Fruit fly (Drosophila melanogaster) whole organism, embryonic: ENCODE measurements around the gene Cyp1.

Source experiments
- Atf3 ChIP-seq: fragments of 200-800 bp; sonication (Bioruptor generic); optimal IDR thresholded peaks from 3 replicates; lab custom pipeline; 2016; ENCODE audit warnings: missing biosample characterization, missing genetic modification characterization
- CG10462 ChIP-seq: fragments of 200-800 bp; sonication (Bioruptor generic); optimal IDR thresholded peaks from 2 replicates; lab custom pipeline; 2016; ENCODE audit warnings: missing biosample characterization, missing genetic modification characterization
- CG11560 ChIP-seq: fragments of 200-800 bp; sonication (Bioruptor generic); IDR thresholded peaks from 3 replicates; pipeline ENCODE4 v1.3.6; 2022; ENCODE audit warnings: missing biosample characterization, missing genetic modification characterization
- CG1233 ChIP-seq: fragments of 200-800 bp; sonication (Bioruptor generic); optimal IDR thresholded peaks from 4 replicates; lab custom pipeline; 2018; ENCODE audit warnings: missing biosample characterization, mild to moderate bottlenecking, missing genetic modification characterization
- CG13775 ChIP-seq: fragments of 200-800 bp; sonication (Bioruptor generic); optimal IDR thresholded peaks from 3 replicates; lab custom pipeline; 2017; ENCODE audit warnings: missing biosample characterization, mild to moderate bottlenecking, missing genetic modification characterization
- CG13894 ChIP-seq: fragments of 200-800 bp; sonication (Bioruptor generic); optimal IDR thresholded peaks from 3 replicates; lab custom pipeline; 2018; ENCODE audit warnings: missing biosample characterization, mild to moderate bottlenecking, missing genetic modification characterization, moderate library complexity
- CG15073 ChIP-seq: fragments of 200-800 bp; sonication (Bioruptor generic); optimal IDR thresholded peaks from 2 replicates; lab custom pipeline; 2016; ENCODE audit warnings: missing biosample characterization, missing genetic modification characterization
- CG15696 ChIP-seq: fragments of 200-800 bp; sonication (Bioruptor generic); optimal IDR thresholded peaks from 2 replicates; lab custom pipeline; 2019; ENCODE audit warnings: missing biosample characterization, mild to moderate bottlenecking, missing genetic modification characterization, moderate library complexity
- CG1647 ChIP-seq: fragments of 200-800 bp; sonication (Bioruptor generic); optimal IDR thresholded peaks from 3 replicates; lab custom pipeline; 2016; ENCODE audit warnings: missing biosample characterization, missing genetic modification characterization
- CG18262 ChIP-seq: fragments of 200-800 bp; optimal IDR thresholded peaks from 3 replicates; lab custom pipeline; 2019; ENCODE audit warnings: missing biosample characterization, mild to moderate bottlenecking, missing genetic modification characterization, moderate library complexity
- CG30431 ChIP-seq: fragments of 200-800 bp; sonication (Bioruptor generic); optimal IDR thresholded peaks from 2 replicates; lab custom pipeline; 2017; ENCODE audit warnings: missing biosample characterization, missing genetic modification characterization
- CG32772 ChIP-seq: fragments of 200-800 bp; sonication (Bioruptor generic); IDR thresholded peaks from 2 replicates; pipeline ENCODE4 v1.3.6; 2022; ENCODE audit warnings: missing biosample characterization, missing genetic modification characterization
- CG4328 ChIP-seq: fragments of 200-800 bp; sonication (Bioruptor generic); optimal IDR thresholded peaks from 3 replicates; lab custom pipeline; 2017; ENCODE audit warnings: missing biosample characterization, missing genetic modification reagents, missing genetic modification characterization
- CG9609 ChIP-seq: fragments of 200-800 bp; sonication (Bioruptor generic); optimal IDR thresholded peaks from 3 replicates; lab custom pipeline; 2016; ENCODE audit warnings: missing biosample characterization, missing genetic modification characterization
- CoRest ChIP-seq: fragments of 200-800 bp; sonication (Bioruptor generic); optimal IDR thresholded peaks from 3 replicates; lab custom pipeline; 2018; ENCODE audit warnings: missing biosample characterization, mild to moderate bottlenecking, missing genetic modification characterization, moderate library complexity
- CrebB ChIP-seq: fragments of 200-800 bp; sonication (Bioruptor generic); optimal IDR thresholded peaks from 3 replicates; lab custom pipeline; 2018; ENCODE audit warnings: missing biosample characterization, mild to moderate bottlenecking, missing genetic modification characterization
- E2f1 ChIP-seq: fragments of 200-800 bp; sonication (Bioruptor generic); IDR thresholded peaks from 2 replicates; pipeline ENCODE4 v1.3.6; 2022; ENCODE audit warnings: missing biosample characterization, missing genetic modification characterization
- Elba2 ChIP-seq: fragments of 200-800 bp; sonication (Bioruptor generic); optimal IDR thresholded peaks from 3 replicates; lab custom pipeline; 2016; ENCODE audit warnings: missing biosample characterization, missing genetic modification characterization
- HLHmδ ChIP-seq: fragments of 200-800 bp; sonication (Bioruptor generic); optimal IDR thresholded peaks from 2 replicates; lab custom pipeline; 2018; ENCODE audit warnings: missing biosample characterization, mild to moderate bottlenecking, missing genetic modification characterization, moderate library complexity
- HmgZ ChIP-seq: fragments of 200-800 bp; sonication (Bioruptor generic); optimal IDR thresholded peaks from 2 replicates; lab custom pipeline; 2018; ENCODE audit warnings: missing biosample characterization, mild to moderate bottlenecking, missing genetic modification characterization
- Hmr ChIP-seq: fragments of 200-800 bp; sonication (Bioruptor generic); optimal IDR thresholded peaks from 3 replicates; lab custom pipeline; 2017; ENCODE audit warnings: mild to moderate bottlenecking, missing biosample characterization, missing genetic modification reagents, missing genetic modification characterization
- Kr ChIP-seq: fragments of 200-800 bp; sonication (Bioruptor generic); optimal IDR thresholded peaks from 2 replicates; lab custom pipeline; 2017; ENCODE audit warnings: missing biosample characterization, mild to moderate bottlenecking, missing genetic modification characterization
- MESR4 ChIP-seq: fragments of 200-800 bp; sonication (Bioruptor generic); optimal IDR thresholded peaks from 2 replicates; lab custom pipeline; 2018; ENCODE audit warnings: missing biosample characterization, mild to moderate bottlenecking, missing genetic modification characterization, moderate library complexity
- Med ChIP-seq: fragments of 200-800 bp; sonication (Bioruptor generic); peaks from one replicate; lab custom pipeline; 2016; ENCODE audit warnings: missing biosample characterization, missing genetic modification characterization, mild to moderate bottlenecking, inconsistent platforms, moderate library complexity
- Mes4 ChIP-seq: fragments of 200-800 bp; sonication (Bioruptor generic); optimal IDR thresholded peaks from 2 replicates; lab custom pipeline; 2016; ENCODE audit warnings: missing biosample characterization, missing genetic modification characterization
- Nf-YB ChIP-seq: fragments of 200-800 bp; sonication (Bioruptor generic); optimal IDR thresholded peaks from 3 replicates; lab custom pipeline; 2019; ENCODE audit warnings: missing biosample characterization, mild to moderate bottlenecking, missing genetic modification characterization, moderate library complexity
- PHDP ChIP-seq: fragments of 200-800 bp; sonication (Bioruptor generic); optimal IDR thresholded peaks from 3 replicates; lab custom pipeline; 2018; ENCODE audit warnings: missing biosample characterization, mild to moderate bottlenecking, missing genetic modification characterization, moderate library complexity
- YL-1 ChIP-seq: fragments of 200-800 bp; sonication (Bioruptor generic); optimal IDR thresholded peaks from 3 replicates; lab custom pipeline; 2017; ENCODE audit warnings: missing biosample characterization, mild to moderate bottlenecking, missing genetic modification characterization
- bowl ChIP-seq: fragments of 200-800 bp; sonication (Bioruptor generic); IDR thresholded peaks from 2 replicates; pipeline ENCODE4 v1.3.6; 2022; ENCODE audit warnings: missing biosample characterization, missing genetic modification characterization
- bsh ChIP-seq, 2 experiments: fragments of 200-800 bp; sonication (Bioruptor generic); optimal IDR thresholded peaks; 2 replicates each; lab custom pipeline; 2017 to 2018; ENCODE audit warnings: mild to moderate bottlenecking in 2 of 2, missing biosample characterization in 2 of 2, missing genetic modification characterization in 2 of 2, moderate library complexity in 1 of 2
- danr ChIP-seq: fragments of 200-800 bp; sonication (Bioruptor generic); IDR thresholded peaks from 2 replicates; pipeline ENCODE4 v1.3.6; 2022; ENCODE audit warnings: missing biosample characterization, missing genetic modification characterization
- emc ChIP-seq: fragments of 200-800 bp; sonication (Bioruptor generic); optimal IDR thresholded peaks from 2 replicates; lab custom pipeline; 2016; ENCODE audit warnings: missing biosample characterization, missing genetic modification characterization
- ewg ChIP-seq: fragments of 200-800 bp; sonication (Bioruptor generic); optimal IDR thresholded peaks from 3 replicates; lab custom pipeline; 2017; ENCODE audit warnings: mild to moderate bottlenecking, missing biosample characterization, missing genetic modification reagents, missing genetic modification characterization
- eyg ChIP-seq: fragments of 200-800 bp; sonication (Bioruptor generic); optimal IDR thresholded peaks from 3 replicates; lab custom pipeline; 2016; ENCODE audit warnings: missing biosample characterization, missing genetic modification characterization
- grn ChIP-seq: fragments of 200-800 bp; sonication (Bioruptor generic); optimal IDR thresholded peaks from 3 replicates; lab custom pipeline; 2017; ENCODE audit warnings: missing biosample characterization, missing genetic modification characterization
- ken ChIP-seq: fragments of 200-800 bp; sonication (Bioruptor generic); IDR thresholded peaks from 3 replicates; pipeline ENCODE4 v1.3.6; 2022; ENCODE audit warnings: missing biosample characterization, missing genetic modification characterization
- klu ChIP-seq: fragments of 200-800 bp; sonication (Bioruptor generic); IDR thresholded peaks from 2 replicates; pipeline ENCODE4 v1.3.6; 2022; ENCODE audit warnings: missing biosample characterization, missing genetic modification characterization
- lmd ChIP-seq: fragments of 200-800 bp; sonication (Bioruptor generic); IDR thresholded peaks from 2 replicates; pipeline ENCODE4 v1.3.6; 2022; ENCODE audit warnings: missing biosample characterization, missing genetic modification characterization
- lola ChIP-seq, 3 experiments: fragments of >200 bp in 2 of 3; fragments of 200-800 bp in 1 of 3; sonication (Bioruptor generic) in 1 of 3; optimal IDR thresholded peaks; 2 replicates each; lab custom pipeline; 2017 to 2019; ENCODE audit warnings: missing biosample characterization in 3 of 3, missing genetic modification characterization in 3 of 3, mild to moderate bottlenecking in 1 of 3, moderate library complexity in 1 of 3
- rib ChIP-seq: fragments of 200-800 bp; sonication (Bioruptor generic); IDR thresholded peaks from 2 replicates; pipeline ENCODE4 v1.3.6; 2022; ENCODE audit warnings: missing biosample characterization, missing genetic modification characterization
- schlank ChIP-seq: fragments of 200-800 bp; sonication (Bioruptor generic); optimal IDR thresholded peaks from 2 replicates; lab custom pipeline; 2018; ENCODE audit warnings: missing biosample characterization, mild to moderate bottlenecking, missing genetic modification characterization
- slp2 ChIP-seq: fragments of 200-800 bp; sonication (Bioruptor generic); optimal IDR thresholded peaks from 2 replicates; lab custom pipeline; 2016; ENCODE audit warnings: missing biosample characterization, missing genetic modification characterization
- sr ChIP-seq: fragments of 200-800 bp; sonication (Bioruptor generic); IDR thresholded peaks from 3 replicates; pipeline ENCODE4 v1.3.6; 2022; ENCODE audit warnings: missing biosample characterization, missing genetic modification characterization
- stwl ChIP-seq: fragments of 200-800 bp; sonication (Bioruptor generic); optimal IDR thresholded peaks from 3 replicates; lab custom pipeline; 2018; ENCODE audit warnings: missing biosample characterization, mild to moderate bottlenecking, missing genetic modification characterization, moderate library complexity
- tap ChIP-seq: fragments of 200-800 bp; optimal IDR thresholded peaks from 3 replicates; lab custom pipeline; 2019; ENCODE audit warnings: missing biosample characterization, mild to moderate bottlenecking, missing genetic modification characterization, moderate library complexity
- toy ChIP-seq: fragments of 200-800 bp; sonication (Bioruptor generic); IDR thresholded peaks from 2 replicates; pipeline ENCODE4 v1.3.6; 2022; ENCODE audit warnings: missing biosample characterization, missing genetic modification characterization

Cyp1 gene

dm6 chrX:16335107-16335642 is 15.0 kb upstream of the Cyp1 start (continued):
- TF ChIP-seq Mes4 (GFP tag; lab: Kevin White, UChicago): peak; percentile 49
- TF ChIP-seq HLHmδ (GFP tag; lab: Kevin White, UChicago): no peak
- peak; percentile 64 for TF ChIP-seq CG4328
- TF ChIP-seq CoRest (tag; lab: Kevin White, UChicago): peak; percentile 73
- TF ChIP-seq CG11560 (tag; lab: Robert Waterston, UW): no peak
- peak; percentile 65 for TF ChIP-seq CG1647 (GFP tag; lab: Kevin White, UChicago)
- no peak for TF ChIP-seq stwl
- TF ChIP-seq tap (tag; lab: Kevin White, UChicago): peak; percentile 43
- peak; percentile 49 for TF ChIP-seq slp2 (GFP tag; lab: Kevin White, UChicago)
- 0 out of 2 replicates have a peak, but pooled peaks have one; percentile 42 for TF ChIP-seq danr (GFP tag; lab: Robert Waterston, UW)
- peak; percentile 74 for TF ChIP-seq CG13775 (GFP tag; lab: Kevin White, UChicago)
- peak; percentile 72 for TF ChIP-seq lmd (GFP tag; lab: Robert Waterston, UW)
- 0 out of 2 replicates have a peak, but pooled peaks have one; percentile 46 for TF ChIP-seq bowl (GFP tag; lab: Robert Waterston, UW)
- TF ChIP-seq Elba2 (GFP tag; lab: Kevin White, UChicago): no peak
- TF ChIP-seq CG32772 (GFP tag; lab: Robert Waterston, UW): peak; percentile 69
- TF ChIP-seq MESR4: peak; percentile 17
- TF ChIP-seq schlank (tag; lab: Kevin White, UChicago): peak; percentile 64
- peak; percentile 40 for TF ChIP-seq ewg
- TF ChIP-seq eyg (GFP tag; lab: Kevin White, UChicago): peak; percentile 52
- TF ChIP-seq bsh (GFP tag; optimal IDR thresholded peaks at IDR 0.05; lab: Kevin White, UChicago): peak; percentile 37 to 62
- TF ChIP-seq CG9609: peak; percentile 77
- TF ChIP-seq CG13894 (tag; lab: Kevin White, UChicago): peak; percentile 78
- TF ChIP-seq Nf-YB (GFP tag; lab: Kevin White, UChicago): peak; percentile 59
- TF ChIP-seq sr (GFP tag; lab: Robert Waterston, UW): no peak; the same call in 2 of the 3 replicates
- 0 out of 2 replicates have a peak, but pooled peaks have one; percentile 50 for TF ChIP-seq toy (GFP tag; lab: Robert Waterston, UW)
- peak; percentile 85 for TF ChIP-seq Hmr
- TF ChIP-seq ken: peak; percentile 57; the same call in 1 of the 3 replicates
- TF ChIP-seq CrebB: no peak
- peak; percentile 53 for TF ChIP-seq HmgZ (tag; lab: Kevin White, UChicago)
- TF ChIP-seq Atf3 (GFP tag; lab: Kevin White, UChicago): peak; percentile 26
- no peak for TF ChIP-seq grn (GFP tag; lab: Kevin White, UChicago)
- peak; percentile 21 for TF ChIP-seq CG10462 (GFP tag; lab: Kevin White, UChicago)
- TF ChIP-seq CG1233 (GFP tag; lab: Kevin White, UChicago): peak; percentile 63
- peak; percentile 86 for TF ChIP-seq rib (GFP tag; lab: Robert Waterston, UW)
- TF ChIP-seq Med (GFP tag; lab: Kevin White, UChicago): peak; percentile 95
- TF ChIP-seq E2f1 (GFP tag; lab: Robert Waterston, UW): peak; percentile 77
- peak; percentile 30 for TF ChIP-seq CG18262 (tag; lab: Kevin White, UChicago)
- no peak for TF ChIP-seq Kr (GFP tag; lab: Kevin White, UChicago)
- TF ChIP-seq lola (GFP tag; optimal IDR thresholded peaks at IDR 0.05; lab: Kevin White, UChicago): peak in 1 of 3 experiments; percentile 4
- TF ChIP-seq PHDP (tag; lab: Kevin White, UChicago): peak; percentile 67
- TF ChIP-seq CG15073 (GFP tag; lab: Kevin White, UChicago): no peak
- TF ChIP-seq emc (GFP tag; lab: Kevin White, UChicago): no peak
- TF ChIP-seq CG15696 (tag; lab: Kevin White, UChicago): peak; percentile 21
- TF ChIP-seq CG30431 (GFP tag; lab: Kevin White, UChicago): peak; percentile 16
- TF ChIP-seq YL-1 (GFP tag; lab: Kevin White, UChicago): no peak
- TF ChIP-seq klu (GFP tag; lab: Robert Waterston, UW): 0 out of 2 replicates have a peak, but pooled peaks have one; percentile 40
